Worm (Caenorhabditis elegans) whole organism, L4/young adult: ENCODE results near the gene cyp-35C1.

Source experiments
- W03F9.2 ChIP-seq: fragments of 150-350 bp; optimal IDR thresholded peaks from 2 replicates; lab custom pipeline; 2014; ENCODE audit warnings: missing biosample characterization, missing genetic modification characterization
- dao-5 ChIP-seq: sonication (generic microtip); optimal IDR thresholded peaks from 2 replicates; lab custom pipeline; 2016; ENCODE audit warnings: missing genotype, missing genetic modification characterization, moderate library complexity, missing compliant biosample characterization
- him-1 ChIP-seq: sonication (generic microtip); optimal IDR thresholded peaks from 2 replicates; lab custom pipeline; 2016; ENCODE audit warnings: missing genotype, missing genetic modification reagents, missing genetic modification characterization, missing compliant biosample characterization

Gene cyp-35C1

DNA sequence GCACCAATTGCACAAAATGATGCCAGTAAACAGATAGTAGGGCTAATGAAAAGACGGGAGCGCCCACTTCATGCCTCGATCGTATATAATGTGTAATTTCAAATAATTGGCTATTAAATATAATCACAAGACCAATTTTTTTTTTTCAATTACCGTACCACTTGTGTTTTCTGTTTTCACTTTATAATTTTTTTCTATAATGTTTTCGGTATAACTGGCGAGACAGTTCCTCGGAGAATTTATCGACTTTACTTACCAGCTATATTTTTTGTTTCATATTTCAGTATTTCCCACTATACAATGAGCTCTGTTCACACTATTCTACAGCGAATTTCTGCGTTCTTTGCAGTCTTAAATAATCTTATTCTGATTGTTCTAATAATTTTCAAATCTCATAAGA lies 17.9 kb upstream of the cyp-35C1 start, which contains the start of gene str-252:
Gene str-252, plus strand, starts transcription at position 301 of the 400 bp plus-strand sequence.
- no peak for TF ChIP-seq dao-5 (tag; lab: Kevin White, UChicago)
- no peak for TF ChIP-seq W03F9.2 (tag; lab: Kevin White, UChicago)
- TF ChIP-seq him-1 (tag; lab: Kevin White, UChicago) = no peak

DNA sequence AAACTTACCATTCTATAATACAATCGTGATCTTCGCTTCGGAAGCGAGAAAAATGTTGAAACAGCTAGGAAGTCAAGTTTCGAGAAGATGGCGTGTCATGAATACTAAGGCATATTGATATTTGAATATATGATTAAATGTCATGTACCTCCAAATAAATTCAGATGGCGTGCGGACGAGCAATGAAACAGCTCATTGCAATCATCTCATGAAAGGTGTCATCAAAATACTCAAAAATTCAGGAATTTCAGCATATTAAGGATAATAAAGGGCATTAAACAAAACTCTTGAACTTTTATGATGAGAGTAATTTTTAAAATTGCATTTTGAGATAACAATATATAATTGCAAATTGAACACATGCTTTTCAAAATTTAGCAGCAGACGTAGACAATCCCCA lies 17.1 kb upstream of the cyp-35C1 start, which contains the start of gene gcy-32:
Gene gcy-32, minus strand, starts transcription at position 101 of the 400 bp plus-strand sequence.
- TF ChIP-seq dao-5 (tag; lab: Kevin White, UChicago) (no peak), W03F9.2 (tag; lab: Kevin White, UChicago) (no peak), him-1 (tag; lab: Kevin White, UChicago) (no peak)

DNA sequence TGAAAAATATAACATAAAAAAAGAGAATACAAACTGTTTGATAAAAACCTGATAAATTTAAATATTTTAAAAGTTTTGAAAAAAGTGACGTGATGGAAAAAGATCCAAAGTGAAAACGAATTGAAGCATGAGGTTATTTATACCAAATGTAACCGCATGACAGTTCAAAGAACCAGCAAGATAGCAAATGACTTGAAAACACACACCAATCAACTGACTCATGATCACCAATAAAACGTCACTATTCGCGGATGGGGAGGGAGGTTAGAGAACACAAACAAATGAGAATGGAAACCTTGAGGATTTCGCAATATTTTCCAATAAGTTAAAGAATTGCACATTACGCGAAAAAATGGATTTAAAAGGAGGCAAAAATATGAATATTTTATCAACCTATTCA lies 11.1 kb upstream of the cyp-35C1 start, which contains the start of gene C06B3.7:
Gene C06B3.7, plus strand, starts transcription at position 287 of the 400 bp plus-strand sequence.
- TF ChIP-seq dao-5 (tag; lab: Kevin White, UChicago) (no peak), W03F9.2 (tag; lab: Kevin White, UChicago) (peak; percentile 73)

DNA sequence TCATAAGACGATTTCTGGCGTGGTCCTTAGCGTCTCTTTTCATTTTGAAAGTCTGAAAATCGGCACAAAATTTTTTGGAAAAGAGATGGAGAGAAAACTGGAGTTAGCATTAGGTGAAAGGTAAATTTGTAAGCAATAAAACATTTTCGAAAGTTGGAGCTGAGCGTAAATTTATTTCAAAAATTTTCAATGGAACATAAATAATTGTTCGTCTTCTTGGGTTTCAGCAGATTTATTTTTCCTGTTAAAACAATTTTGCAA lies 10.6 kb upstream of the cyp-35C1 start, which contains the start of gene C06B3.6:
Gene C06B3.6, minus strand, starts transcription at position 52 of the 261 bp plus-strand sequence.
- TF ChIP-seq W03F9.2 (tag; lab: Kevin White, UChicago) (no peak), dao-5 (tag; lab: Kevin White, UChicago) (no peak), him-1 (tag; lab: Kevin White, UChicago) (no peak)

DNA sequence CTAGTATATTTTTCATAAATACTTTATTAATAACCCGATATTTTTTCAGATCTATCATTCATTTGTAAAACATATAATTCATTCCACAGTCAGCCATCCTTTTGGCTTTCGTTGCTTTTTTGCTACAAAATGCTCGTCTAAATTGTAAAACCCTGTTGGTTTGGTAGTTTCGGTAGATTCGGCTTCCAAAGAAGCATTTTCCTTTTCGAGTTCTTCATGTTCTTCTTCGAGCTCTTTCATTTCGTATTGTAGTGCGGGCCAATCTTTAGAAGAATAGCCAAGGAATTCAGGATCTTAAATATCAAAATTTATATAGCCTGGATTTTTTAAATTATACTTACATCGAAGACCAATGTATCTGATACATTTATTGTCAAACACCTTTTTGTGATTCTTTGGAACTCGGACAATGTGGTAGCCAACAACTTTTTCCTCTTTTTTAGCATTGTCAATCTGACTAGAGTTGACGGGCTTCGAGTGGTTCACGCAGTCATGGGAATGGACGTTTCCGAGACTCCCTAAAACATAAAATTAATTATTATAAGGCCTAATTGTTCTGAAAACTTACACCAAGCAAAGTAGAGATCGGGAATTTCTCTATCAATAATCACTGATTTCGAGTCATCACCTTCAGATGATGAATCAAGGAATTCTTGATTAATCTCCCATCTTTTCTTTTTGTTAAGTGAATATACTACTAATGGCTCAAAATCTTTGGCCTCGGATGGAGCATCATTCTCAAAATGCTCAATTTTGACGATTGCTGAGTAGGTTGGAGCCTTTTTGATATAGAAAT lies 10.0 kb upstream of the cyp-35C1 start:
- no peak for TF ChIP-seq dao-5 (tag; lab: Kevin White, UChicago)
- no peak for TF ChIP-seq W03F9.2 (tag; lab: Kevin White, UChicago)
- no peak for TF ChIP-seq him-1 (tag; lab: Kevin White, UChicago)

DNA sequence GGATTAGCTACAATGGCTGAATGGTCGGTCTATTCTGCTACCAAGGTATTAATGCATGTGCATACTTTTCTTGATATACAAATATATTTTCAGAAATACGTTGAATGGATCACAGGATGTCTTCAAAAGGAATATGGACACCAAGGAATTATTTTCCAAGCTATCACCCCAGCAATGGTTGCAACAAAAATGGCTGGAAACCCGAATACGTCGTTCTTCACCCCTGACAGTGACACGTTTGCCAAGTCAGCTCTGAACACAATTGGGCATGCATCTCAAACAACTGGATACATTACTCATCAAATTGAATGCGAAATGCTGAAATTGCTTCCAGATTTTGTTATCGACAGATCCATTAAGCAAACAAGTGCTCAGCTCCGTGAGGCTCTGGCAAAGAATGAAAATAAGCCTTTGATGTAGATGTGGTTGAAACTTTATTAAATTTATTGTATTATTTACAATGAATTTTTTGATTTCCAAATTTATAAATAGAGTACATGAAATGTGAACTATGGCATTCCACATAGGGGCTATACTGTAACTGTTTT lies 9.3 kb upstream of the cyp-35C1 start:
- TF ChIP-seq W03F9.2 (tag; lab: Kevin White, UChicago) (no peak), him-1 (tag; lab: Kevin White, UChicago) (no peak), dao-5 (tag; lab: Kevin White, UChicago) (no peak)

DNA sequence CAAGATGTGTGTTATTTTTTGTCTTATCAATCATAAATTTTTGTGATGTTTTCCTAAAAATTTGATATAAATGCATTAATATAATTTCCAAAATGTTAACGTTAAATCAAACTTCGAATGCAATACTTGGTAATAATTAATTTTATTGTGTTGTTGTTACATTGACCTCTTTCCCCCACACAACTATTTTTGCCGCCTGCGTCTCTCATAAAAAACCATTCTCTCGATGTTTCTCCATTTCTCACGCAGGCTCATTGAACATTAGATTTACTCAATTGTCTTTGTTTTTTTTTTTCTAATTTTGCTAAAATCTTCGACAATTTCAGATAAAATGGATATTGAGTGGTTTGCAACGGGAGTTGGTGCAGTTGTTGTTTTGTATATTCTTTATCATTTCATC lies 7.9 kb upstream of the cyp-35C1 start, which contains the start of gene stdh-1:
Gene stdh-1, plus strand, starts transcription at position 327 of the 400 bp plus-strand sequence.
- TF ChIP-seq W03F9.2 (tag; lab: Kevin White, UChicago) = no peak
- no peak for TF ChIP-seq him-1 (tag; lab: Kevin White, UChicago)
- TF ChIP-seq dao-5 (tag; lab: Kevin White, UChicago) = no peak

DNA sequence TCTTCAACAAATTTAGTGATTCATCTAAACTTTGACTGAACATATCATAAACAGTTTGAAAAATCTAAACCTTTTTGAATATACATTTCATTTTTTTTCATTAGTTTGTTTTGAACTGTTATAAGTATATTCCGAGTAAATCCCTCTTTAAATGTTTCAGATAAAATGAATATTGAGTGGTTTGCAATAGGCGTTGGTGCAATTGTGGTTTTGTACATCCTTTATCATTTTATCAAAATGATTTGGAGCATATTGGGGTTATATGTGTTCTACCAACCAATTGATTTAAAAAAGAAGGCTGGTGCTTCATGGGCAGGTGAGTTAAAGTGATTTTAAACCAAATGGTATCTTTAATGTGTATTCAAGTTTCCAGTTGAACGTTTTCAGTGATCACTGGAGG lies 6.2 kb upstream of the cyp-35C1 start, which contains the start of gene stdh-3:
Gene stdh-3, plus strand, starts transcription at position 166 of the 400 bp plus-strand sequence.
- TF ChIP-seq him-1 (tag; lab: Kevin White, UChicago) (no peak), W03F9.2 (tag; lab: Kevin White, UChicago) (no peak), dao-5 (tag; lab: Kevin White, UChicago) (no peak)

DNA sequence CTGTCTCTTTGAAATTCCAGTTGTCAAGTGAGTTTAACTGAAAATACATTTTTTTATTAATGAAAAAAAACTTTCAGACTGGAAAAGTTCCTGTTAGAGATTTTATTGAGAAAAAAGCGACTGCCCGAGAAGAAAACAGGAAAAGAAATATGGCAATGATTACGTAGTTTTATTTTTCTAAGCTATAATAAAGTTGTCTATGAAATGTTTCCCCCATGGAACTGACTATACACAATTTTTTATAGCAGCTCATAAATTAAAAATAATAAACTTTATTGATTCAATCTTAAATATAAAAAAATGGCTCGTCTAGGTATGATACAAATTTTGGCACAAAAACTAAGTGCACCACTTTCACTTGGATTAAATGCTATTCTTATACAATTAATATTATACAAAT lies 4.2 kb upstream of the cyp-35C1 start, which contains the start of gene C06B3.1:
Gene C06B3.1, plus strand, starts transcription at position 301 of the 400 bp plus-strand sequence.
- no peak for TF ChIP-seq W03F9.2 (tag; lab: Kevin White, UChicago)
- TF ChIP-seq dao-5 (tag; lab: Kevin White, UChicago) = no peak
- no peak for TF ChIP-seq him-1 (tag; lab: Kevin White, UChicago)

DNA sequence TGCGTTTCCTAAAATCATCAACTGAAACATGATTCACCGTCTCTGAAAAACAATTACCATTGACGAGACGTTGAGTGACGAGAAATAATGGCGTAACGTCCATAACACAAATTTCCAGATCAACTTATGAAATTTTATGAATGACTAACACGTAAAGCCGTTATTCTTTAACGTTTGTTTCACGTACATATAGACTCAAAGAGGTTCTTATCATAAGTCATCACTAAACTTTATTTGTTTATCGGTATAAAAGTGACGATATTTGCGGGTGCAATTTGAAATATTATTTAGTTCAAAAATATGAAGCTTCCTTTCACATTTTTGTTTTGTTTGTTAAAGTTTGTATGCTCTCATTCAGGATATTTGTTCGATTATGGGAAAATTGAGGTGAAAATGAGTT lies 926 bp upstream of the cyp-35C1 start, which contains the start of gene oac-3:
Gene oac-3, plus strand, starts transcription at position 301 of the 400 bp plus-strand sequence.
- no peak for TF ChIP-seq dao-5 (tag; lab: Kevin White, UChicago)
- TF ChIP-seq W03F9.2 (tag; lab: Kevin White, UChicago) = no peak
- no peak for TF ChIP-seq him-1 (tag; lab: Kevin White, UChicago)

DNA sequence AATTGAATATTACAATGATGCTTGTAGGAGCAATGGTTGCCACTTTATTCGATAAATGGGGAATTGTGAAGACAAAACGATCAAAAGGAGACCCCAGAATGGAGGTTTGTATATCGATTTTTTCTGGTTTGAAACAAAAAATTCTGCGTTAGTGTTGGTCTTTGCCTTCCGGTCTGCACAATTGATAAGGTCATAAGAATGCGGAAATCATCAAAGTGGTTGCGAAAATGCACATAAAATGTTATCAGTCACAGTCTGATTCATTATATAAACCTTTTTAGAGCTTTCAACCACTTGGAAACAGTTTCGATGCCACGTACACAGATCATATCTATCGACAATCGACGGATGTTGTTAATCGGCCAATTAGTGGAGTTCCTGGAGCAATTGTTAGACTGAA lies 4.7 kb downstream of the cyp-35C1 start:
- TF ChIP-seq him-1 (tag; lab: Kevin White, UChicago) (no peak), dao-5 (tag; lab: Kevin White, UChicago) (no peak)

DNA sequence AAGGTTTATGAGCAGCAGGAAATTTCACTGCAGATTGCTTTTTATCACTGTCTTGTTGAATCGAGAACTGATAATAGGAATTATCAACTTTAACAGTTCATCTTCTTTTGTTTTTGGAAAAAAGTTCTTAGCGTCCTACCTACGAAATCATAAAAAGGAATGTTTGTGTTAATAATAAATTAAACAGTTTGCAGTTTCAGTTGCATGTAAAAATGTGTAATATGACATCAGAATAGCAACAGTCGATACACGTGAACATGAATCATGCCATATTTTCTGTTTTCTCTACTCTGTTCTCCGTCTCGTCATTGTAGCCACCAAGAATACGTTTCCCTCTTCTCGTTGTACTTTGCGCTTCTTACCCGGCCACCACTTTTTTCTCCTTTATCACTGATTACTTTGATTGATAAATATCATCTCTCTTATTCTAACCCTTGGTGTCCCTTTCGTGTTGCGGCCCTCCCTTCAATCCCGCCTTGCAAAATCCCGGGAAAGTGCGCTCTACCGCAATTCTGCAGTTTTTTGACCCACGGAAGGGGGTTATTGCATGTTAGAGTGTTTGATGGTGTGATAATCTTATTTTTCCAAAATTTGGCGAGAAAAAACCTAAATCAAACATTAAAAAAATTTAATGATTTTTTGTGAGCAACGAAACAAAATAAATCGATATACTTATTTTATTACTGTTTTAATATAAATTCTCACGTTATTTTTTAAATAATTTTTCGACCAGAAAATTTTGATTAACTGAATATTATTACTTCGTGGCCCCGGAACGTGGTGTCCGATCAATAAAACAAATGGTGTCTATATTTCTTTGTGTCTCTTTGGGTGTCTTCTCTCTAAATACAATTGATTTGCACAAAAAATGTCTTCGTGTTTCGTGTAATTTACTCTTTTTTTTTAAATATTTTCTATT lies 5.6 kb downstream of the cyp-35C1 start, which contains the start of gene sptl-3:
Gene sptl-3, plus strand, starts transcription at position 869 of the 919 bp plus-strand sequence.
- TF ChIP-seq W03F9.2 (tag; lab: Kevin White, UChicago) (no peak), him-1 (tag; lab: Kevin White, UChicago) (no peak), dao-5 (tag; lab: Kevin White, UChicago) (no peak)
